Fruit fly (Drosophila melanogaster) whole organism, larva: ENCODE results near the gene CG15306.

Source experiments
- noc ChIP-seq: fragments of 200-800 bp; sonication (Bioruptor generic); optimal IDR thresholded peaks from 3 replicates; lab custom pipeline; 2019; ENCODE audit warnings: missing biosample characterization, mild to moderate bottlenecking, missing genetic modification characterization, moderate library complexity

Gene CG15306

DNA sequence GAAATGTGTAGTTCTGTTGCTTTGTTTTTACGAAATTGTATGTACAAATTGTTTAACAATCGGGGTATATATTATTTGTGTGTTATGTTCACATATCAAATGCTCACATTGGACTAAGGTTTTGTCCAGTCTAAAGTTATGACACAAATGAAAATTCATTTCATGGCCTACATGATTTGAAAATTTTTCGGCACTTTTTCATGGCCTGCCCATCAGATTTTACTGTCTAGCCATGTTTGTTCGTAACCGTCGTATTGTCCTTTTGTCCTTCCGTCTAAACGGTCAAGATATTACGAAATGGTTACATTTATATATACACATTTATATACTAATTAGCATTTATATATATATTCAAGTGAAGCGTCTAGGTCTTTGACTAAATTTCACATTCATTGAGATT is at the start of gene CG15306:
Gene CG15306, minus strand, starts transcription at position 101 of the 400 bp plus-strand sequence.
- no peak for TF ChIP-seq noc

DNA sequence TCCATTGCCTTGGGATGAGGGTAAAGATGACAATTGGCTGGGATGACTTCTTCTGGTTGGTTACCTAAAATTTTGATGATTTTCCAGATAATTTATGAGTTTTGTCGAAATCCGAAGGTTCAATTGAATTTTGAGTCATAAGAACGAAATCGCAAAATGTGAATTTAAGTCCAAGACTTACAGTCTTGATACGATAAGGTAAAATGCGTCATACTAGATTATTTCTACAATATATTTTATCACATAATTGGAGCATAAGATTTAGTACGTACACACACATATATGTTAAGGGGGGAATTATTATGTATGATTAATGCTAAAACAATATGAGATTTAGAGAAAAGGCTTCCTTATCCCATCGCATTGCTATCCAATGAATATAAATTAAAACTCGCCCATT is 49.6 kb upstream of the CG15306 start, which contains the start of gene CG32681:
Gene CG32681, minus strand, starts transcription at position 101 of the 400 bp plus-strand sequence.
- TF ChIP-seq noc: no peak

DNA sequence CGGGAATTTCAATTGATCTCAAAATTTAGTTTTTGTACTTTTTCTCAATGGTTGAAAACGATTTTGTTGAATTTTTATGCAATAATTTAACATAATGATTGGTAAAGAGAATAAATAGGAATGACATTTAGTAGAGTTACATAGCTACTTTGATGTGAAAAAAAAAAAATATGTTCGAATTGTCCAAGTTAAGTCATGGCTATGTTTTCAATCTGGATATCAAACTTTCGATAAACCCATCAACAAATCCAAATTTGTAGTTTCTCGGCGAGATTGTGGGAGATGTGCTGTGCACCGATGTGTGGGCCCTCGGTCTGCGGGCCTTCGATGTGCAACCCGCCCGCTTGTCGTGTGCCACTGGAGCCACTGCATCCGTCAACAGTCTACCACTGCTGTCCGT is 43.6 kb upstream of the CG15306 start, which contains the start of the genes CG32686 and CG2898:
Gene CG32686, minus strand, starts transcription at position 101 of the 400 bp plus-strand sequence.
Gene CG2898, plus strand, starts transcription at position 159 of the 400 bp plus-strand sequence.
- no peak for TF ChIP-seq noc

DNA sequence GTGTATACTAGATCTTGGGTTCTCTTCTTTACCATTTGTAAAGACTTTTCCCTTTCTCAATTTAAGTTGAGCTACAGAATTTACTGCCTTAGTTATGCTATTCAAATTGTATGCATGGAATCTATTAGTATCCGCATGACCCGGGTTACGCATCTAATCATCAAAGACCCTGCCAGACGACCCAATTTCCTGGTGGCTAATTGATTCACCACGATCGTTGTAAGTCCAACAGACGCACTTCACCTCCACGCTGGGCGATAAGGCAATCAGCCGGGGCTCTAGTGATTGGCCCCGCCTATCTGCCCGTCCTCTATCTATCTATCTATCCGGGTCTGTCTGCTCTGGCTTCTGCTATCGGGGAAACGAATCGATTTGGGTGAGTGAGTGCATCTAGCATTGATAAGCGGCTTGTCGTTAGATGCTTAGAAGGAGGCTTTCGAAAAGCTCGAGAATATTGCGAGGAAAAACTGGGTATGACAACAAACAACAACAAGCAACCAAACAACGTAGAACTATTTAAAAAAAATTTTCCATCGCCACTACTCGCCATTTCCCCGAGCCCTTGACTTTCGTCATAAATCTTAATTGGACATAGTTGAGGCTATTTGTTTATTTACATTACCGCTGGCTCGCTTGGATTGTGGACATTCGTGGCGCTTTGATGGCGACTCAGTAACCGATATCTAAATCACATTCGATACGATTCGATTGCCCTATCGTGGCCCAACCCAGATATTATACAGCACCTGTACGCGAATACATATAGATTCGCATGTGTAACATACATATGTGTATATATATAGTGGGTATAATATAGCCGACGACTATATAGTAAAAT is 38.8 kb upstream of the CG15306 start:
- TF ChIP-seq noc: peak; percentile 25

DNA sequence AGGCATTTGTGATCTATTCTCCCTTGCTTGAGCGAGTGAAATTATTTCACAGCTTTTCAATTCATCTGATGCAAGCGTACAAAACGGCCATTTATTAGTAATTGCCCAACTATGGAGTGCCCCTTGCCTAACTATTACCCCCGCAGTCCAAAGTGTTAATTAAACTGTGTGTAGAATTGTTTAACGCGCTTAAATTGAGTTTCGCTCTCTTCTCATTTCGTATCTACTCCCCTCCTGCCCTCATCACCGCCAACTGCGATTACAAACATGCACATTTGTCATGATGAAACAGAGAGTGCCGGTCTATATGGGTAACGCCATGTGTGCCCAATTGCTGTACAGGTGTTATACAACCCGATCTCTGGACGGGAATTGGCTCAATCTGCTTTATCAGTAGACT is 38.1 kb upstream of the CG15306 start:
- no peak for TF ChIP-seq noc

DNA sequence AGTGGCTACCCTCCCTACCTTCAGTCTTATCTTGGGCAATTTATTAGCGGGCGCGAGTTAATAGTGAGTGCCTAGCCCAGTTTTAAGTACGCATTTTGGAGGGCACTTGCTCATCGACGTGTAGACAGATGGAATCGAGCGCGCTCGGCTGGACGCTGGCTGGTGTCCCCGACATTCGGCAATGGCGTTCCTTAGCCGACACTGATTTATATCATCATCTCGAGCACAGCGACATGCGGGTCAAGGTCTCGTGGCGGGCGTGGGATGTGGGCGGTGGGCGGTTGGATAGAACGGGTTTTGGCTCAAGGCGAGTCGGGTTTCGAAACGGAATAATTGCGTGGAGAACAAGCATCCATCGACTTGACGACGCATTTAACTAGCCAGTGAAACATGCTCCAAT is 37.7 kb upstream of the CG15306 start:
- no peak for TF ChIP-seq noc

DNA sequence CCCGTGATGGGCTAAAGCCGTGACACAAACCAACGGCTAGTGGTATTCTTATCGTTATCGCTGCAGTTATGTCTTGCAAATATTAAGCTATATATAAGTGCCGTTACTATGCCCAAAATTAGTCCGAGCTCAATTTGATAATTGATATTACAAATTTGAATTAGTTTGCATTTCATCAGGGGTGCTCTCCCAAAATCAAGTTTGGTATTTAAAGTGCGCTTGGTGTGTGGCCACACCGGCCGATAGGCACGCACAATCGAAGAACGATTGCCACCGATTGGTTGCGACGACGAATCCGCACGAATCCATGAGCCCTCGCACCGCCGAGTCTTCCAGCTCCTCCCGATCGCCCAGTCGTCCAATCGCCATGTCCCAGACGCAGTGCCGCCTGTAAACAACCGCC is 36.2 kb upstream of the CG15306 start, which contains the start of gene CG17841:
Gene CG17841, plus strand, starts transcription at position 252 of the 403 bp plus-strand sequence.
- TF ChIP-seq noc: no peak

DNA sequence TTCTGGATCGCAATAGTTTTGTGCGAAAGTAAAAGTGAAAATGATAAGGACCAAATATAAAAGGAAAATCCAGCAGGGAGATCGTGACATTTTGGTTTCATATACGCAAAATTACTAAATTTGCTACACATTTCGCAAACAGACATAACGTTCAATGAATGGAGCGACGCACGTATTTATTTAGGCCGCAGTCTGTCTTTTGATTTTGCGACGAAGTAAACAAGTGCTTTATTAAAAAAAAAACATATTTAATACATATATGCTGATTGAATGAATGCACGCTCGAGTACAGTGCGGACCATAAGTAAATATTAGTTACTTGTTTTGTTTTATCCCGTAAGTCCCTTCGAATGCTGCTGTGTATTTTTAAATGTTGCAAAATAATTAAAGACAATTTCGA is 35.8 kb upstream of the CG15306 start, which contains the start of gene CG32679:
Gene CG32679, minus strand, starts transcription at position 101 of the 400 bp plus-strand sequence.
- no peak for TF ChIP-seq noc

DNA sequence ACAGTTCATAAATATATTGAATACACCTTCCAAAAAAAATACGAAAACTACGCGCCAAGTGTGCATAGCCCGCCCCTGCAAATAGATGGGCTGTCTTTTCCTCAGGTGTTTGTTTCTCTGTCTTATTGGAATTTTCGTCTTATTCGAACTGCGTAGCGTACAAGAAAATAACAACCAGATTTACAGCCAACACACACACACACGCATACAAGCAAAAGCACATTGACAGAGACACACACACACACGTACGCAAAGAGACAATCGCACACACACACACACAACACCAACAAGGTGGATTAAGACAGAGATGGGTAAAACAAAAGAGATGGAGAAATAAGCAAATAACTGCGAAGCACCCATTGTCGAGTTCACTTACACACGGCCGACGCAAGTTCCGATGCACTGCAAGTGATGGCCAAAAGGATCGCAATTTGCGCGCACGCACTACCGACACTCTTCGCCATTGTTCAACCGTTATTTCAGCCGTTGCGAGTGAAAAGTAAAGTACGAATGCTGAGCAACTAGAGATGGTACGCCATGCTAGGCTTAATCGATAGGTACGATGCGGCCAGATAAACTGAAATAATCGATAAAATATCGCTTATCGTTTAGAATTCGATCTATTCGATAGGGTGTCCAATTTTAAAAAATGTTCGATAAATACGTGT is 34.3 kb upstream of the CG15306 start:
- peak; percentile 46 for TF ChIP-seq noc

DNA sequence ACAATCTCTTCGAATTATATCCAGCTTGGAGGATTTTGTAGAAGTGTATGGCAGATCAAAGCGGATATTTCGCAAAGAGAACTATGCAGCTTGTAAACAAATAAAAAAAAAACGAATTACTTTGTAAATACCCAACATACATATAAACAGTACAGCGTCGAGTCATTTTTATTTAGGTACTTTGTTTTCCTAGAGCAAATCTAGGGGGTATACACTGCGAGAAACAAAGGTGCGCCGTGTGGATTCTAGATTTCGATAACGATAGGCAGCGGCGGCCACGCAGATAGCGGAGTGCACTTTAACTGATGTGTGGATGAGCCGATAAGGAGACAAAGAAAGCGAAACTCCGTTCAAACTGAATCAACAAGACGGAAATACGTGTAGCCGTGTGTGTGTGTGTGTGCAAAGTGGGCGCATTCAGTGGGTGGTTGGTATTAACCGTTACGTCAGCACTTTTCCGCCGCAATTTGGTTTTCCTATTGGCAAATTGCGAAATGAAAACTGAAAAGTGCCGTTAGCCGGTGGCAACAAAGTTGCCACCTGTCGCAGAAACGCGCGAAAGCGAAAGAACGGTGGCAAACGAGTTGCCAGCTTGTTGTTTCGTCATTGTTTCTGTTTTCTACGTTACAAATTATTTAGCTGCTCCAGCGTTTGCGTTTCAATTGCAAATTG is 33.1 kb upstream of the CG15306 start:
- no peak for TF ChIP-seq noc

DNA sequence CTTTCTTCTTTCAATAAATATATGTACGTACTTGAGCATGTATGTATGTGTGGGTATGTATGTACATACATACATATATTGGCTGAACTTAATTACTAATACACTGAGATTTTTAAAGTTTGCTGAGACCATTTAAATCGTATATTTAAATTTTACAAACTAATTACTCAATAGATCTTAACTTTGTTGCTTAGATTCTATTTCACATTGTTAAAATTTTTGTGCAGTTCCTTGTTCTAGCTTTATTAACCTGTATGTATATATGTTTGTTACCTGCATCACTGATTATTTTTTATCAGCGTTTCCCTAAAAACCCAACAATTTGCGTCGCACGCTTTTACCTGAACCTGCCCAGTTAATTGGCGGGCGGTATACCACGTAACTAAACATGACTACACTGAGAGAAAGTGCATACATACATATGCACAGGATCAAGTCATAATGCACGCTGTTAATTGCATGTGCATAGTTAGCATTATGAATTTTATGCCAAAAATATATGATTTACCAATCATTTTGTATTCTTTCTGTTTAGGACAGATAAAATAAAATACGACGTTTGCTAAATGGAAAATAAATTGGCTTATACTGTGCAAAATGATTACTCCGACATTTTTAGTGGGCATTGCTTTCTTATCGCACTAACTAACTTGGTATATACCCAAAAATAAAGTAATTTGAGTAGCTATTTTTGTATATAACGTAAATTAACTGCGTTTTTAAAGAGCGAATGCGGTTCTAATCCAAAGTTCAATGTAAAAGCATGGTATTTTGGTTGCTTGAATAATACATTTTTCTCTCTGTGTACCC is 31.1 kb upstream of the CG15306 start:
- peak; percentile 55 for TF ChIP-seq noc

DNA sequence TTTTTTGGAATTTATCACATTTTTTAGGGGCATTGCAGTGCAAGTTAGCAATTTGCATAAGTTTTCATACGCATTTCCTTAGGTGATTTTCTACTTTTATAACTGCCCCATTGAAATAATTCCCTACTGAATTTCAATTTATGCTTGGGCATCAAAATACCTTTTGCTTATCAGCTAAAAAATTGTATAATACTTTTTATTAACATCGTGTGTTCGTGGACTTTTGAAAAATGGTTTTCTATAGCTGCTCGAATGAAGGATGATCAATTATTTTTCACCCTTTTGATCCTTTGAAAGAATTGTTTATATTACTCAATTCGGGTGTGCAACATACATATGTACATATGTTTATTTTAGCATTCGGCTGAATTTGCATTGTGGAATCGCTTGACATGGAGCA is 30.5 kb upstream of the CG15306 start:
- no peak for TF ChIP-seq noc

DNA sequence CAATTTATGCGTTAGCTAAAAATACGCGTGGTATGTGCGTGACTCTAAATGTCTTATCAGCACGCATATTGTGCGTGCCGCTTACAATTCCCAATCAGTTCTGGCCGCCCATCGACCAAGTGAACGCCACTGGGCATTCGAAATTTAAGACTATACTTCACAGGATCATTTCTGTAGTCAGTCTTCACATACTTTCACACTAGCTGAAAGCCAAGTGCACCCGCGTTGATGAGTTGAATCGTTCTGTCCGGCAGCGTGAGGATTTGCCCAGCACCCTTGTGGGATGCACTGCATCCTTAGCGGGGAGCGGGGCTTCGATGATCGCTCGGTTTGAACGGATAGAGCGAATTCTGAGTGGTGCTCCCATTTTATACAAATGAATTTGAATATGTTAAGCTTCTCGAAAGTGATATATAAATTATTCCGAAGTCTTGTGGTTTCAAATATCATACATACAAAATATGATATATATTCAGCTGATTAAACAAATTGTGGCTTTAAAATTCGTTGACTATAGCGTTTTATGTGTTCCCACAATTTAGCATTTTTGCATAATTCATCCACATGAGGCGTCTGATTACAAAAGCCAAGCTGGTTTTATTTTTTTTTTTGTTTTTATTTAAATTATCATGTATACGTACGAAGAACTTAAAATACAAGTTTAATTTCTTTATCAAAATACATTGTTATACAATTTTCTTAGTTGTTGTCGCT is 16.5 kb upstream of the CG15306 start:
- TF ChIP-seq noc: no peak

DNA sequence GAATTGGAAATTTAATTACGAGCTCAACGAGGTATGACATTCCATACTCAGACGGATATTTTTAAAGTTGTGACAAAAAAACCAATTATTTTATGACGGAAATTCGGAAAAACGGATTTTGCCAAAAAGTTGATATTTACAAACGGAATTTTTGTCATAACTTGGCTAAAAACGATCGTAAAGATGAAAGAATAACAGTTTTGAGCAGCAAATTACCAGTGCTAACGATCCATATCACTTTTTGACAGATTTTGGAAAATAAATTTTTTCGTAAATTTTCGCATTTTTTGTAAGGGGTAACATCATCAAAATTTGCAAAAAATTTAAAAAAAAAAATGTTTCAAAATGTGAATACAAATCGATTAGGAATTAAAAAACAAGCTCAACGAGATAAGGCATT is 8.9 kb upstream of the CG15306 start:
- TF ChIP-seq noc: no peak

DNA sequence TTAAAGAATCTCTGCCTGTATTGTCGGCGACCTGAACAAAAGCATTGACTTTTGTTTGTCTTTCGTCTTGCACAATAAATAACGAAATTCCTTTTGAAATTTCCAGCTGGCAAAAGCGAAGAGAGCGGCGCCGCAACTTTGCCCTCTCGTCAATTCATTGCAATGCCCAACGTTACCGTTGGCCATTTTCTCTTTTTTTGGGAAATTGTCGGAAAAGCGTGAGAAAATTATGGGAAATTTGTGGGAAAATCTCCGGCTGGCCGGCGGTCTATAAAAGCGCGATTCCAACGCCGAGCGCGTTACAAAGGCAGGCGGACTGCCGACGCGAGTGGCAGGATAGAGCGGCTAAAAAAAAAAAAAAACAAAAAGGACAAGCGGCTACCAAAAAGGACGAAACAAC is 1.7 kb upstream of the CG15306 start, which contains the start of gene CG43740:
Gene CG43740, plus strand, starts transcription at position 301 of the 400 bp plus-strand sequence.
- TF ChIP-seq noc: no peak
